Fruit fly (Drosophila melanogaster): ENCODE data around the gene alpha-Est1.
A peak's percentile ranks its signal among the peaks of the same experiment; 100 is the strongest.

Gene alpha-Est1

DNA sequence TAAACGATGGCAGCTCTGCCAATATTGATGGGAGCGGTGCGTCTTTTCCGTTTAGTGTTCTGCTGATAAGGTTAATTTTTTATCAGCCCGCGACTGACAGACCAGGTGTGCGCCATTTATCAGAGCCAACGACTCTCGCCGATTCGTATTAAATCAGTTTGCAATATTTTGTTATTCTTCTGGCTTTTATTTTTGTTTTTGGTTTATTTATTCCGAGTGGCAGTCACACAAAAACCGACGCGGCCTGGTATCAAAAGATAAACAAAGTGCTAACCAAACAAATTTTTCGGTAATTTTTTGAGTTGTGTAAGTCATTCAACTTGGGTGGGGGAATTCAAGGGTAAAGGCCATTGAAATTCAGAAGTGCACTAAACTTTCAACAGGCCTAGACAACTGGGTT lies 51.4 kb downstream of the alpha-Est1 start:
- TF ChIP-seq CG7045 (GFP tag; optimal IDR thresholded peaks at IDR 0.05) = no peak
- TF ChIP-seq tj (GFP tag; optimal IDR thresholded peaks at IDR 0.05) = peak; percentile 81
- TF ChIP-seq ovo (GFP tag; optimal IDR thresholded peaks at IDR 0.05) = no peak
- TF ChIP-seq CG14711 (tag; optimal IDR thresholded peaks at IDR 0.05) = no peak
- peak; percentile 19 for TF ChIP-seq bab1 (GFP tag; optimal IDR thresholded peaks at IDR 0.05)
- TF ChIP-seq Mnt (GFP tag; optimal IDR thresholded peaks at IDR 0.05) = no peak
- no peak for TF ChIP-seq cnc (optimal IDR thresholded peaks at IDR 0.05)
- TF ChIP-seq CG12768 (GFP tag; optimal IDR thresholded peaks at IDR 0.05) = peak; percentile 4
- TF ChIP-seq toe (GFP tag; optimal IDR thresholded peaks at IDR 0.05) = no peak
- no peak for TF ChIP-seq Crg-1 (GFP tag; optimal IDR thresholded peaks at IDR 0.05)
- no peak for TF ChIP-seq kay (GFP tag; ENCODE audit: borderline replicate concordance)
- TF ChIP-seq Hr96 (GFP tag; optimal IDR thresholded peaks at IDR 0.05) = no peak
- no peak for TF ChIP-seq CG5204 (GFP tag; optimal IDR thresholded peaks at IDR 0.05)
- TF ChIP-seq cic (GFP tag; optimal IDR thresholded peaks at IDR 0.05) = peak; percentile 33
- TF ChIP-seq CG1620 (GFP tag; optimal IDR thresholded peaks at IDR 0.05) = no peak
- TF ChIP-seq CG33017 (tag; optimal IDR thresholded peaks at IDR 0.05) = no peak
- TF ChIP-seq Clk (GFP tag; optimal IDR thresholded peaks at IDR 0.05) = no peak
- TF ChIP-seq CG11617 (GFP tag; optimal IDR thresholded peaks at IDR 0.05) = no peak
- TF ChIP-seq pad (GFP tag; optimal IDR thresholded peaks at IDR 0.05) = no peak
